Fruit fly (Drosophila melanogaster) whole organism, embryonic: ENCODE results near the gene corto.

Source experiments
- CG12744 ChIP-seq: fragments of 200-800 bp; sonication (Bioruptor generic); optimal IDR thresholded peaks from 2 replicates; lab custom pipeline; 2016; ENCODE audit warnings: missing biosample characterization, missing genetic modification characterization
- CG14860 ChIP-seq: fragments of 200-800 bp; sonication (Bioruptor generic); IDR thresholded peaks from 3 replicates; pipeline ENCODE4 v1.3.6; 2022; ENCODE audit warnings: missing biosample characterization, missing genetic modification characterization; ENCODE audit not compliant: partially characterized antibody
- CG42726 ChIP-seq: fragments of 200-800 bp; sonication (Bioruptor generic); IDR thresholded peaks from 2 replicates; pipeline ENCODE4 v1.3.6; 2022; ENCODE audit warnings: missing biosample characterization, missing genetic modification characterization; ENCODE audit not compliant: partially characterized antibody
- CG43689 ChIP-seq: fragments of 200-800 bp; sonication (Bioruptor generic); IDR thresholded peaks from 2 replicates; pipeline ENCODE4 v1.3.6; 2022; ENCODE audit warnings: missing biosample characterization, missing genetic modification characterization
- CG9609 ChIP-seq: fragments of 200-800 bp; sonication (Bioruptor generic); optimal IDR thresholded peaks from 3 replicates; lab custom pipeline; 2016; ENCODE audit warnings: missing biosample characterization, missing genetic modification characterization
- Sin3A ChIP-seq: fragments of >200 bp; optimal IDR thresholded peaks from 2 replicates; lab custom pipeline; 2018

DNA sequence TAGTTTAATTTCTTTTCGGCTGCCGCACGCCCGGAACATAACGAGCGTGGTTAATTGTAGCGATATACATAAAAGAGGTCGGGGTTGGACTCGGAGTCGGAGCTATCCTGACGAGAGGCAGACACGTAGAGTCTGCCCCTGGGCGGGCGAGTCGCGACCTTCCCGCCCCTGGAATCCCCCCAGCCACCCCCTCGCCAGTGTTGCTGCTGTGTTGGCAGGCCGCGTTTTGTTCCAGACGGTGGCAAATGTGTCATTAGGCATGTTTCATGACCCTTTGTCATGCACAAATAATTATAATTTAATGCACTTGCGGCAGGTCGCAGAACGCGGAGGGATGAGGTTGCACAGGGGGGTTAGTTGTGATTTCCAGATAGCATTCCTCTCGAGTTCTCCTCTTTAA, 18.6 kb upstream of the corto start:
- TF ChIP-seq CG43689: no peak
- TF ChIP-seq CG14860 (GFP tag; lab: Robert Waterston, UW): no peak
- TF ChIP-seq CG9609 (GFP tag; lab: Kevin White, UChicago): no peak
- no peak for TF ChIP-seq CG42726
- TF ChIP-seq CG12744 (GFP tag; lab: Kevin White, UChicago): no peak
- TF ChIP-seq Sin3A (lab: Kevin White, UChicago): no peak
